Worm (Caenorhabditis elegans): ENCODE data around the gene let-268.

DNA sequence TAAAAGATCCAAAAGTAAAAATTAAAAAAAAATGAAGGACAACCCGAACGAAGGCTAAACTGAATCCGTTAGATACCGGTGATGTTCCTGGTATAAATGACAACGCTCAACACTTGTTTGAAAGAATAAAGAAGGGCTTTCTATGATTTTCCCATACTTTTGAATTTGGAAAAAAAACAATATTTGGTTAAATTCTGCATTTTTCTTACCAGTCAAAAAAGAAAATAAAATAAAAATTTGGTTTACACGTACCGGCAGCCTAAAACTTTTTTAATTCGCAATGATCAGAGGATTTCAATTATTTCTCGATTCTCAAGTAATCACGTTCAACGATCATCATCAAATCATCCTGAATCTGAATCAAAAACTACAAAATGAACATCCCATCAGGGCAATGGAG, 38.2 kb downstream of the let-268 start, which contains the start of gene ZK892.3:
- no peak for TF ChIP-seq him-1 (tag; optimal IDR thresholded peaks at IDR 0.05)
- TF ChIP-seq dao-5 (tag; optimal IDR thresholded peaks at IDR 0.05): no peak
- no peak for TF ChIP-seq W03F9.2 (tag; optimal IDR thresholded peaks at IDR 0.05)
